Fruit fly (Drosophila melanogaster) whole organism, adult: ENCODE results near the gene CG32037.

Source experiments
- CG11617 ChIP-seq: fragments of 200-800 bp; sonication (Bioruptor generic); optimal IDR thresholded peaks from 2 replicates; lab custom pipeline; 2017; ENCODE audit warnings: mild to moderate bottlenecking, missing biosample characterization, missing genetic modification reagents, missing genetic modification characterization
- CG12768 ChIP-seq: fragments of 200-800 bp; sonication (Bioruptor generic); optimal IDR thresholded peaks from 2 replicates; lab custom pipeline; 2017; ENCODE audit warnings: missing biosample characterization, missing genetic modification characterization, mild to moderate bottlenecking, moderate library complexity, missing genetic modification reagents
- CG33017 ChIP-seq: fragments of 200-800 bp; sonication (Bioruptor generic); optimal IDR thresholded peaks from 2 replicates; lab custom pipeline; 2018; ENCODE audit warnings: missing biosample characterization, mild to moderate bottlenecking, missing genetic modification characterization, moderate library complexity
- Clk ChIP-seq: fragments of 200-800 bp; sonication (Bioruptor generic); optimal IDR thresholded peaks from 2 replicates; lab custom pipeline; 2017; ENCODE audit warnings: missing biosample characterization, missing genetic modification characterization
- Crg-1 ChIP-seq: fragments of 200-800 bp; sonication (Bioruptor generic); optimal IDR thresholded peaks from 2 replicates; lab custom pipeline; 2016; ENCODE audit warnings: missing biosample characterization, missing genetic modification characterization
- cic ChIP-seq: fragments of 200-800 bp; sonication (Bioruptor generic); optimal IDR thresholded peaks from 2 replicates; lab custom pipeline; 2017; ENCODE audit warnings: missing biosample characterization, mild to moderate bottlenecking, missing genetic modification characterization, moderate library complexity
- kay ChIP-seq: fragments of 200-800 bp; sonication (Bioruptor generic); peaks from one replicate; lab custom pipeline; 2016; ENCODE audit warnings: missing biosample characterization, missing genetic modification characterization, borderline replicate concordance
- ovo ChIP-seq: fragments of 200-800 bp; sonication (Bioruptor generic); optimal IDR thresholded peaks from 2 replicates; lab custom pipeline; 2016; ENCODE audit warnings: missing biosample characterization, missing genetic modification characterization
- tj ChIP-seq: fragments of 200-800 bp; sonication (Bioruptor generic); optimal IDR thresholded peaks from 3 replicates; lab custom pipeline; 2017; ENCODE audit warnings: missing biosample characterization, mild to moderate bottlenecking, missing genetic modification characterization, moderate library complexity

- TF ChIP-seq ovo (no peak), CG12768 (GFP tag; lab: Kevin White, UChicago) (no peak), Crg-1 (no peak), cic (no peak), CG33017 (tag; lab: Kevin White, UChicago) (no peak), tj (GFP tag; lab: Kevin White, UChicago) (no peak), kay (GFP tag; lab: Kevin White, UChicago) (no peak), CG11617 (GFP tag; lab: Kevin White, UChicago) (no peak), Clk (GFP tag; lab: Kevin White, UChicago) (no peak)
Observed at dm6 chr3L:9487586-9487985, 4.4 kb downstream of the CG32037 start, which contains the start of gene pall.
